Worm (Caenorhabditis elegans): ENCODE results near the gene F22B5.10.

- TF ChIP-seq aly-1 (tag; optimal IDR thresholded peaks at IDR 0.05) (no peak), ama-1 (optimal IDR thresholded peaks at IDR 0.05) (no peak), scrt-1 (GFP tag; IDR thresholded peaks at IDR 0.05) (no peak), F13C5.2 (tag; optimal IDR thresholded peaks at IDR 0.05) (peak; percentile 5), tra-4 (tag; optimal IDR thresholded peaks at IDR 0.05) (no peak), pes-1 (GFP tag; IDR thresholded peaks at IDR 0.05) (no peak), ceh-13 (GFP tag; optimal IDR thresholded peaks at IDR 0.05) (no peak), hmg-4 (GFP tag; optimal IDR thresholded peaks at IDR 0.05) (no peak), flt-1 (GFP tag; IDR thresholded peaks at IDR 0.05) (0 out of 2 replicates have a peak, but pooled peaks have one; percentile 31), ets-7 (tag; optimal IDR thresholded peaks at IDR 0.05) (no peak), tbx-11 (GFP tag; IDR thresholded peaks at IDR 0.05) (no peak), B0310.2 (tag; optimal IDR thresholded peaks at IDR 0.05) (no peak)
These were observed 49.8 kb downstream of the F22B5.10 start, which contains the start of gene rnh-2 for ce11 chrII:8516783-8517182.

Measured in whole organism, early embryonic.